Fruit fly (Drosophila melanogaster): ENCODE data around the gene GILT2.
A peak's percentile ranks its signal among the peaks of the same experiment; 100 is the strongest.

The GILT2 gene

DNA sequence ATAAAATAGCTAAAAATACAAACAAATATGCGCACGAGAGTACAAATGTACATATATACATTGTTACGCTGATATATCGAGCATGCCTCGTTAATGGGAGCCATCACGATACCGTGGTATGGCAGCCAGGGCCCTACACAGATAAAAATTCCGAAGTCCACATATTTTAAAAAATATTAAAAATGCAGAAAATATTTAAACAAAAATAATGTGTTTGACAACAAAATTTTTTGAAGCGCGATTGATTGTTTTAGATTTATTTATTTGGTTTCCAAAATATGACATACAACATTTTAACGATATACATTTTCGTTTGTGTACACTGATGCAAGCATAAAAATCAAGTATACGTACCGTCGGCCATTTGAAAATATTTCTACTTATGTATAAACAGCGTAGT, 48.0 kb downstream of the GILT2 start (continued):
- TF ChIP-seq klu (GFP tag; IDR thresholded peaks at IDR 0.05) (peak; percentile 77), sens (GFP tag) (peak; percentile 87), vfl (GFP tag; optimal IDR thresholded peaks at IDR 0.05) (peak; percentile 81), BEAF-32 (GFP tag; optimal IDR thresholded peaks at IDR 0.05) (no peak), bbx (GFP tag; IDR thresholded peaks at IDR 0.05; ENCODE audit: partially characterized antibody) (no peak), ro (GFP tag; IDR thresholded peaks at IDR 0.05) (no peak), CG10274 (GFP tag; optimal IDR thresholded peaks at IDR 0.05) (peak; percentile 27), ham (GFP tag; IDR thresholded peaks at IDR 0.05) (peak; percentile 75; the same call in 1 of the 2 replicates), Dek (tag; optimal IDR thresholded peaks at IDR 0.05) (peak; percentile 71), nau (GFP tag; optimal IDR thresholded peaks at IDR 0.05) (peak; percentile 60), CG17612 (GFP tag; IDR thresholded peaks at IDR 0.05) (peak; percentile 80), NfI (GFP tag; optimal IDR thresholded peaks at IDR 0.05) (peak; percentile 65), Fer3 (tag; optimal IDR thresholded peaks at IDR 0.05) (peak; percentile 90), Opbp (GFP tag; IDR thresholded peaks at IDR 0.05; ENCODE audit: partially characterized antibody) (no peak), CG17385 (GFP tag; optimal IDR thresholded peaks at IDR 0.05) (peak; percentile 72), CG14014 (GFP tag; IDR thresholded peaks at IDR 0.05) (peak; percentile 86), zf30C (GFP tag; optimal IDR thresholded peaks at IDR 0.05) (no peak), CG12942 (GFP tag; optimal IDR thresholded peaks at IDR 0.05) (peak; percentile 44), sc (optimal IDR thresholded peaks at IDR 0.05) (no peak), sc (GFP tag; optimal IDR thresholded peaks at IDR 0.05) (no peak), Meics (GFP tag; optimal IDR thresholded peaks at IDR 0.05) (peak; percentile 89), Dad (GFP tag; optimal IDR thresholded peaks at IDR 0.05) (peak; percentile 42), MTF-1 (GFP tag; optimal IDR thresholded peaks at IDR 0.05; ENCODE audit: borderline replicate concordance) (no peak), ranshi (GFP tag; IDR thresholded peaks at IDR 0.05) (peak; percentile 73), Hmr (GFP tag; optimal IDR thresholded peaks at IDR 0.05) (peak; percentile 93), CG17912 (GFP tag; optimal IDR thresholded peaks at IDR 0.05) (no peak), Taf1 (GFP tag; IDR thresholded peaks at IDR 0.05) (peak; percentile 70; the same call in 1 of the 2 replicates), GATAe (GFP tag; conservative IDR thresholded peaks at IDR 0.05) (peak; percentile 74), Rx (GFP tag; IDR thresholded peaks at IDR 0.05) (peak; percentile 57), CG4360 (GFP tag; IDR thresholded peaks at IDR 0.05) (peak; percentile 14; the same call in 1 of the 2 replicates), CG33557 (GFP tag; optimal IDR thresholded peaks at IDR 0.05) (no peak), CG6689 (GFP tag; IDR thresholded peaks at IDR 0.05) (peak; percentile 75), nerfin-1 (tag; optimal IDR thresholded peaks at IDR 0.05) (no peak), CG10366 (GFP tag; IDR thresholded peaks at IDR 0.05) (peak; percentile 77), corto (GFP tag; optimal IDR thresholded peaks at IDR 0.05) (peak; percentile 11), CG14860 (GFP tag; IDR thresholded peaks at IDR 0.05; ENCODE audit: partially characterized antibody) (no peak), CG11247 (GFP tag; IDR thresholded peaks at IDR 0.05) (peak; percentile 60), pnt (GFP tag; optimal IDR thresholded peaks at IDR 0.05) (peak; percentile 49), CG4424 (GFP tag; optimal IDR thresholded peaks at IDR 0.05) (peak; percentile 64), Dfd (GFP tag; optimal IDR thresholded peaks at IDR 0.05) (no peak), ttk (GFP tag; IDR thresholded peaks at IDR 0.05) (peak; percentile 64), CG31365 (tag; optimal IDR thresholded peaks at IDR 0.05) (peak; percentile 1), slbo (GFP tag; IDR thresholded peaks at IDR 0.05) (peak; percentile 92), CG4730 (GFP tag; IDR thresholded peaks at IDR 0.05) (peak; percentile 72), NC2α (GFP tag; optimal IDR thresholded peaks at IDR 0.05) (no peak), Jarid2 (GFP tag; optimal IDR thresholded peaks at IDR 0.05) (peak; percentile 60), pita (GFP tag; optimal IDR thresholded peaks at IDR 0.05) (no peak), kni (GFP tag; optimal IDR thresholded peaks at IDR 0.05) (no peak), lilli (GFP tag; optimal IDR thresholded peaks at IDR 0.05) (peak; percentile 93), tup (GFP tag; optimal IDR thresholded peaks at IDR 0.05) (peak; percentile 40), sob (GFP tag; IDR thresholded peaks at IDR 0.05) (peak; percentile 89), fru (optimal IDR thresholded peaks at IDR 0.05) (no peak)
